Fruit fly (Drosophila melanogaster) whole organism, embryonic: ENCODE data around the gene Lamtor4.

Experiments
- Awh ChIP-seq: fragments of 200-800 bp; sonication (Bioruptor generic); IDR thresholded peaks from 2 replicates; pipeline ENCODE4, ENCODE4 v1.3.6; 2022; ENCODE audit warnings: missing biosample characterization, missing genetic modification characterization
- CG10209 ChIP-seq: fragments of 200-800 bp; sonication (Bioruptor generic); optimal IDR thresholded peaks from 3 replicates; lab custom pipeline; 2017; ENCODE audit warnings: missing biosample characterization, mild to moderate bottlenecking, missing genetic modification characterization, missing genetic modification reagents
- CG14014 ChIP-seq: fragments of 200-800 bp; sonication (Bioruptor generic); IDR thresholded peaks from 2 replicates; pipeline ENCODE4 v1.3.6; 2022; ENCODE audit warnings: missing biosample characterization, missing genetic modification characterization
- CG1647 ChIP-seq: fragments of 200-800 bp; sonication (Bioruptor generic); optimal IDR thresholded peaks from 3 replicates; lab custom pipeline; 2016; ENCODE audit warnings: missing biosample characterization, missing genetic modification characterization
- CG16815 ChIP-seq: fragments of 200-800 bp; sonication (Bioruptor generic); optimal IDR thresholded peaks from 3 replicates; lab custom pipeline; 2017; ENCODE audit warnings: missing biosample characterization, mild to moderate bottlenecking, missing genetic modification characterization
- CG17612 ChIP-seq: fragments of 200-800 bp; sonication (Bioruptor generic); IDR thresholded peaks from 2 replicates; pipeline ENCODE4 v1.3.6; 2022; ENCODE audit warnings: missing biosample characterization, missing genetic modification characterization
- CG18262 ChIP-seq: fragments of 200-800 bp; optimal IDR thresholded peaks from 3 replicates; lab custom pipeline; 2019; ENCODE audit warnings: missing biosample characterization, mild to moderate bottlenecking, missing genetic modification characterization, moderate library complexity
- CG18476 ChIP-seq: fragments of 200-800 bp; sonication (Bioruptor generic); optimal IDR thresholded peaks from 2 replicates; lab custom pipeline; 2016; ENCODE audit warnings: missing biosample characterization, mild to moderate bottlenecking, missing genetic modification characterization
- CG2202 ChIP-seq: fragments of 200-800 bp; sonication (Bioruptor generic); optimal IDR thresholded peaks from 2 replicates; lab custom pipeline; 2018; ENCODE audit warnings: missing biosample characterization, mild to moderate bottlenecking, missing genetic modification characterization
- CG31441 ChIP-seq: fragments of 200-800 bp; sonication (Bioruptor generic); IDR thresholded peaks from 2 replicates; pipeline ENCODE4 v1.3.6; 2022; ENCODE audit warnings: missing biosample characterization, missing genetic modification characterization
- CG32767 ChIP-seq: fragments of 200-800 bp; sonication (Bioruptor generic); IDR thresholded peaks from 2 replicates; pipeline ENCODE4 v1.3.6; 2022; ENCODE audit warnings: missing biosample characterization, missing genetic modification characterization
- CG33557 ChIP-seq: fragments of 200-800 bp; sonication (Bioruptor generic); optimal IDR thresholded peaks from 2 replicates; lab custom pipeline; 2019; ENCODE audit warnings: missing biosample characterization, mild to moderate bottlenecking, missing genetic modification characterization, moderate library complexity
- CG3407 ChIP-seq: fragments of 200-800 bp; sonication (Bioruptor generic); optimal IDR thresholded peaks from 2 replicates; lab custom pipeline; 2018; ENCODE audit warnings: missing biosample characterization, mild to moderate bottlenecking, missing genetic modification characterization
- CG4424 ChIP-seq: fragments of 200-800 bp; sonication (Bioruptor generic); optimal IDR thresholded peaks from 3 replicates; lab custom pipeline; 2016; ENCODE audit warnings: missing biosample characterization, missing genetic modification characterization
- CG4730 ChIP-seq: fragments of 200-800 bp; sonication (Bioruptor generic); IDR thresholded peaks from 2 replicates; pipeline ENCODE4 v1.3.6; 2022; ENCODE audit warnings: missing biosample characterization, missing genetic modification characterization
- CG4820 ChIP-seq: fragments of 200-800 bp; sonication (Bioruptor generic); optimal IDR thresholded peaks from 3 replicates; lab custom pipeline; 2016; ENCODE audit warnings: missing biosample characterization, missing genetic modification characterization
- CG6689 ChIP-seq: fragments of 200-800 bp; sonication (Bioruptor generic); IDR thresholded peaks from 2 replicates; pipeline ENCODE4 v1.3.6; 2022; ENCODE audit warnings: missing biosample characterization, missing genetic modification characterization
- CG7357 ChIP-seq: fragments of 200-800 bp; sonication (Bioruptor generic); IDR thresholded peaks from 3 replicates; pipeline ENCODE4 v1.3.6; 2022; ENCODE audit warnings: missing biosample characterization, missing genetic modification characterization
- CG7786 ChIP-seq: fragments of 200-800 bp; sonication (Bioruptor generic); optimal IDR thresholded peaks from 2 replicates; lab custom pipeline; 2016; ENCODE audit warnings: missing biosample characterization, missing genetic modification characterization
- CG7928 ChIP-seq: fragments of 200-800 bp; sonication (Bioruptor generic); optimal IDR thresholded peaks from 2 replicates; lab custom pipeline; 2017; ENCODE audit warnings: missing biosample characterization, mild to moderate bottlenecking, missing genetic modification characterization
- CG7963 ChIP-seq: fragments of 200-800 bp; sonication (Bioruptor generic); IDR thresholded peaks from 3 replicates; pipeline ENCODE4 v1.3.6; 2022; ENCODE audit warnings: missing biosample characterization, missing genetic modification characterization; ENCODE audit not compliant: partially characterized antibody
- CG8359 ChIP-seq: fragments of 200-800 bp; sonication (Bioruptor generic); optimal IDR thresholded peaks from 2 replicates; lab custom pipeline; 2017; ENCODE audit warnings: missing biosample characterization, mild to moderate bottlenecking, missing genetic modification characterization, borderline replicate concordance
- CG8765 ChIP-seq: fragments of 200-800 bp; sonication (Bioruptor generic); IDR thresholded peaks from 2 replicates; pipeline ENCODE4 v1.3.6; 2022; ENCODE audit warnings: missing biosample characterization, missing genetic modification characterization
- CG9797 ChIP-seq: fragments of 200-800 bp; sonication (Bioruptor generic); optimal IDR thresholded peaks from 3 replicates; lab custom pipeline; 2018; ENCODE audit warnings: missing biosample characterization, mild to moderate bottlenecking, missing genetic modification characterization
- Chrac-16 ChIP-seq: fragments of 200-800 bp; sonication (Bioruptor generic); optimal IDR thresholded peaks from 3 replicates; lab custom pipeline; 2016; ENCODE audit warnings: missing biosample characterization, missing genetic modification characterization
- CoRest ChIP-seq: fragments of 200-800 bp; sonication (Bioruptor generic); optimal IDR thresholded peaks from 3 replicates; lab custom pipeline; 2018; ENCODE audit warnings: missing biosample characterization, mild to moderate bottlenecking, missing genetic modification characterization, moderate library complexity
- Dip3 ChIP-seq: fragments of 200-800 bp; sonication (Bioruptor generic); optimal IDR thresholded peaks from 3 replicates; lab custom pipeline; 2016; ENCODE audit warnings: missing biosample characterization, missing genetic modification characterization
- Elba2 ChIP-seq: fragments of 200-800 bp; sonication (Bioruptor generic); optimal IDR thresholded peaks from 3 replicates; lab custom pipeline; 2016; ENCODE audit warnings: missing biosample characterization, missing genetic modification characterization
- Hr51 ChIP-seq, 2 experiments: fragments of 200-800 bp; sonication (Bioruptor generic); optimal IDR thresholded peaks; 2 replicates in 1 of 2; 3 replicates in 1 of 2; lab custom pipeline; 2016 to 2018; ENCODE audit warnings: missing biosample characterization in 2 of 2, missing genetic modification characterization in 2 of 2, mild to moderate bottlenecking in 1 of 2, moderate library complexity in 1 of 2
- Hsf ChIP-seq: fragments of 200-800 bp; sonication (Bioruptor generic); optimal IDR thresholded peaks from 3 replicates; lab custom pipeline; 2016; ENCODE audit warnings: missing biosample characterization, missing genetic modification characterization
- Lhr ChIP-seq: fragments of 200-800 bp; sonication (Bioruptor generic); optimal IDR thresholded peaks from 3 replicates; lab custom pipeline; 2017; ENCODE audit warnings: mild to moderate bottlenecking, missing biosample characterization, missing genetic modification reagents, missing genetic modification characterization
- Ptx1 ChIP-seq: fragments of 200-800 bp; sonication (Bioruptor generic); IDR thresholded peaks from 2 replicates; pipeline ENCODE4 v1.3.6; 2022; ENCODE audit warnings: missing biosample characterization, missing genetic modification characterization
- Sox100B ChIP-seq: fragments of 200-800 bp; sonication (Bioruptor generic); optimal IDR thresholded peaks from 3 replicates; lab custom pipeline; 2018; ENCODE audit warnings: missing biosample characterization, mild to moderate bottlenecking, missing genetic modification characterization
- Trl ChIP-seq, 3 experiments: fragments of >200 bp in 2 of 3; fragments of 200-800 bp in 1 of 3; sonication (Bioruptor generic) in 1 of 3; optimal IDR thresholded peaks; 2 replicates in 1 of 3; 3 replicates in 2 of 3; lab custom pipeline; 2016 to 2017; ENCODE audit warnings: missing biosample characterization in 1 of 3, missing genetic modification characterization in 1 of 3
- Usf ChIP-seq: fragments of 200-800 bp; sonication (Bioruptor generic); optimal IDR thresholded peaks from 2 replicates; lab custom pipeline; 2017; ENCODE audit warnings: missing genotype, missing biosample characterization, missing genetic modification characterization
- chif ChIP-seq, 2 experiments: fragments of 200-800 bp; sonication (Bioruptor generic); optimal IDR thresholded peaks; 3 replicates each; lab custom pipeline; 2016; ENCODE audit warnings: missing biosample characterization in 2 of 2, missing genetic modification characterization in 2 of 2
- chn ChIP-seq: fragments of 200-800 bp; sonication (Bioruptor generic); optimal IDR thresholded peaks from 2 replicates; lab custom pipeline; 2016; ENCODE audit warnings: missing biosample characterization, missing genetic modification characterization
- ci ChIP-seq: fragments of 200-800 bp; sonication (Bioruptor generic); IDR thresholded peaks from 3 replicates; pipeline ENCODE4 v1.3.6; 2022; ENCODE audit warnings: missing biosample characterization, missing genetic modification characterization
- dmrt99B ChIP-seq: fragments of 200-800 bp; sonication (Bioruptor generic); optimal IDR thresholded peaks from 2 replicates; lab custom pipeline; 2018; ENCODE audit warnings: missing biosample characterization, mild to moderate bottlenecking, missing genetic modification characterization, moderate library complexity
- ftz-f1 ChIP-seq: fragments of 200-800 bp; sonication (Bioruptor generic); optimal IDR thresholded peaks from 2 replicates; lab custom pipeline; 2016; ENCODE audit warnings: missing biosample characterization, missing genetic modification characterization
- gcm ChIP-seq: fragments of 200-800 bp; sonication (Bioruptor generic); optimal IDR thresholded peaks from 2 replicates; lab custom pipeline; 2019; ENCODE audit warnings: missing biosample characterization, mild to moderate bottlenecking, missing genetic modification characterization, moderate library complexity
- nmo ChIP-seq: fragments of 200-800 bp; sonication (Bioruptor generic); optimal IDR thresholded peaks from 2 replicates; lab custom pipeline; 2018; ENCODE audit warnings: missing biosample characterization, mild to moderate bottlenecking, missing genetic modification characterization, moderate library complexity
- org-1 ChIP-seq: fragments of 200-800 bp; sonication (Bioruptor generic); optimal IDR thresholded peaks from 2 replicates; lab custom pipeline; 2017; ENCODE audit warnings: missing biosample characterization, missing genetic modification characterization
- phol ChIP-seq: fragments of 200-800 bp; sonication (Bioruptor generic); optimal IDR thresholded peaks from 3 replicates; lab custom pipeline; 2018; ENCODE audit warnings: missing biosample characterization, mild to moderate bottlenecking, missing genetic modification characterization, moderate library complexity
- sens-2 ChIP-seq: fragments of 200-800 bp; sonication (Bioruptor generic); IDR thresholded peaks from 2 replicates; pipeline ENCODE4 v1.3.6; 2022; ENCODE audit warnings: missing biosample characterization, missing genetic modification characterization
- slp2 ChIP-seq: fragments of 200-800 bp; sonication (Bioruptor generic); optimal IDR thresholded peaks from 2 replicates; lab custom pipeline; 2016; ENCODE audit warnings: missing biosample characterization, missing genetic modification characterization
- tin ChIP-seq: fragments of 200-800 bp; sonication (Bioruptor generic); optimal IDR thresholded peaks from 3 replicates; lab custom pipeline; 2016; ENCODE audit warnings: missing biosample characterization, missing genetic modification characterization
- vvl ChIP-seq: fragments of 200-800 bp; sonication (Bioruptor generic); IDR thresholded peaks from 2 replicates; pipeline ENCODE4 v1.3.6; 2022; ENCODE audit warnings: missing biosample characterization, missing genetic modification characterization
- zen2 ChIP-seq: fragments of 200-800 bp; sonication (Bioruptor generic); IDR thresholded peaks from 3 replicates; pipeline ENCODE4 v1.3.6; 2022; ENCODE audit warnings: missing biosample characterization, missing genetic modification characterization; ENCODE audit not compliant: partially characterized antibody
- zfh1 ChIP-seq: fragments of 200-800 bp; sonication (Bioruptor generic); IDR thresholded peaks from 3 replicates; pipeline ENCODE4 v1.3.6; 2022; ENCODE audit warnings: missing biosample characterization, missing genetic modification characterization

Gene Lamtor4

dm6 chr3L:3875004-3875403, 21.7 kb upstream of the Lamtor4 start (continued):
- peak; percentile 30; the same call in 1 of the 2 replicates for TF ChIP-seq vvl (GFP tag; lab: Robert Waterston, UW)
- TF ChIP-seq chn (GFP tag; lab: Kevin White, UChicago), result peak; percentile 40
- 0 out of 2 replicates have a peak, but pooled peaks have one; percentile 12 for TF ChIP-seq CG6689 (GFP tag; lab: Robert Waterston, UW)
- TF ChIP-seq CG14014 (GFP tag; lab: Robert Waterston, UW), result no peak
- TF ChIP-seq CG7786 (GFP tag; lab: Kevin White, UChicago), result peak; percentile 17
- peak; percentile 14 for TF ChIP-seq CG1647 (GFP tag; lab: Kevin White, UChicago)
- TF ChIP-seq Ptx1 (GFP tag; lab: Robert Waterston, UW), result peak; percentile 29; the same call in 1 of the 2 replicates
- peak; percentile 29 for TF ChIP-seq CG4424 (GFP tag; lab: Kevin White, UChicago)
- TF ChIP-seq phol (tag; lab: Kevin White, UChicago), result peak; percentile 45
- TF ChIP-seq Hsf, result peak; percentile 25
- TF ChIP-seq CG32767 (GFP tag; lab: Robert Waterston, UW), result no peak
- TF ChIP-seq Sox100B, result peak; percentile 21
- peak; percentile 45 for TF ChIP-seq dmrt99B (tag; lab: Kevin White, UChicago)
- peak; percentile 51 for TF ChIP-seq CG4820 (GFP tag; lab: Kevin White, UChicago)
- peak; percentile 55 for TF ChIP-seq Chrac-16
- peak; percentile 44 for TF ChIP-seq CG3407 (GFP tag; lab: Kevin White, UChicago)
- peak in 1 of 2 experiments; percentile 6 for TF ChIP-seq Hr51 (GFP tag; optimal IDR thresholded peaks at IDR 0.05; lab: Kevin White, UChicago)
- TF ChIP-seq CG7357, result 0 out of 3 replicates have a peak, but pooled peaks have one; percentile 38
- TF ChIP-seq chif (GFP tag; optimal IDR thresholded peaks at IDR 0.05; lab: Kevin White, UChicago), result peak; percentile 15 to 76
- TF ChIP-seq ci, result 0 out of 3 replicates have a peak, but pooled peaks have one; percentile 51
- TF ChIP-seq CoRest (tag; lab: Kevin White, UChicago), result peak; percentile 35
- TF ChIP-seq tin (GFP tag; lab: Kevin White, UChicago), result peak; percentile 27
- TF ChIP-seq Trl (optimal IDR thresholded peaks at IDR 0.05; lab: Kevin White, UChicago), result no peak
- TF ChIP-seq Trl (GFP tag; optimal IDR thresholded peaks at IDR 0.05; lab: Kevin White, UChicago), result peak; percentile 29
- TF ChIP-seq ftz-f1, result no peak
- TF ChIP-seq CG8765 (GFP tag; lab: Robert Waterston, UW), result peak; percentile 69; the same call in 1 of the 2 replicates
- TF ChIP-seq Dip3, result no peak
- no peak for TF ChIP-seq CG9797 (GFP tag; lab: Kevin White, UChicago)
- TF ChIP-seq Awh (GFP tag; lab: Robert Waterston, UW), result peak; percentile 51; the same call in 1 of the 2 replicates
- peak; percentile 53 for TF ChIP-seq CG33557 (GFP tag; lab: Kevin White, UChicago)
- TF ChIP-seq zfh1 (GFP tag; lab: Robert Waterston, UW), result peak; percentile 8; the same call in 1 of the 3 replicates
- peak; percentile 61 for TF ChIP-seq CG31441 (GFP tag; lab: Robert Waterston, UW)
- TF ChIP-seq CG18262 (tag; lab: Kevin White, UChicago), result peak; percentile 72
- no peak for TF ChIP-seq zen2
- no peak for TF ChIP-seq CG8359
- TF ChIP-seq Elba2 (GFP tag; lab: Kevin White, UChicago), result peak; percentile 4
- no peak for TF ChIP-seq sens-2 (GFP tag; lab: Robert Waterston, UW)
- peak; percentile 21 for TF ChIP-seq CG18476 (GFP tag; lab: Kevin White, UChicago)
- TF ChIP-seq gcm, result peak; percentile 22
- TF ChIP-seq CG17612, result no peak
- TF ChIP-seq CG7963 (GFP tag; lab: Robert Waterston, UW), result no peak
- peak; percentile 35 for TF ChIP-seq CG2202 (tag; lab: Kevin White, UChicago)
- TF ChIP-seq Usf (GFP tag; lab: Kevin White, UChicago), result peak; percentile 21
- no peak for TF ChIP-seq org-1 (GFP tag; lab: Kevin White, UChicago)
- peak; percentile 3 for TF ChIP-seq Lhr (GFP tag; lab: Kevin White, UChicago)
- TF ChIP-seq CG4730 (GFP tag; lab: Robert Waterston, UW), result no peak
- peak; percentile 33 for TF ChIP-seq CG16815
- TF ChIP-seq CG7928 (GFP tag; lab: Kevin White, UChicago), result peak; percentile 11
- TF ChIP-seq nmo (GFP tag; lab: Kevin White, UChicago), result peak; percentile 50
- peak; percentile 21 for TF ChIP-seq slp2 (GFP tag; lab: Kevin White, UChicago)
- TF ChIP-seq CG10209 (GFP tag; lab: Kevin White, UChicago), result peak; percentile 25
